Worm (Caenorhabditis elegans): ENCODE measurements around the gene prx-3.

Gene prx-3

DNA sequence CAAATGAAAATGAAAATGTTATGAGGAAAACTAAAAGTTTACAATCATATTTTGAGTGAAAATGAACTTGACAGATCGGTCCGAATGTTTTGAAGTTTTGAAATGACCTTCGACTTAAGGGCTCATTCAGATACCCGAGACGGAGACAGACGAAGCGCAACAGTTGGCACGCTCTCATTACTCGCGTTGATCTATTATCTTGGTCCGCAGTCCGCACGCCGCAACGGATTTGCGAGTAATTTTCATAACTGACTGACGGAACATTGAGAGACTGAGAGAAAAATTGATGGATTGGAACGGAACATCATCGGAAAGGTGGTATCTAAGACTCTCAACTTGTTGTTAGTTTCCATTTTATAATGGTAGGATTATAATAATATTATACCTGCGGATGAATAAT, 33.2 kb upstream of the prx-3 start:
- no peak for TF ChIP-seq aly-1 (tag; optimal IDR thresholded peaks at IDR 0.05)
- no peak for TF ChIP-seq sea-1 (GFP tag; conservative IDR thresholded peaks at IDR 0.05)
- no peak for TF ChIP-seq flt-1 (GFP tag; IDR thresholded peaks at IDR 0.05)
- TF ChIP-seq hnd-1 (tag; optimal IDR thresholded peaks at IDR 0.05), result no peak
- TF ChIP-seq hmbx-1 (tag; optimal IDR thresholded peaks at IDR 0.05), result no peak
- TF ChIP-seq F13C5.2 (tag; optimal IDR thresholded peaks at IDR 0.05), result no peak
- TF ChIP-seq scrt-1 (GFP tag; IDR thresholded peaks at IDR 0.05), result no peak
- no peak for TF ChIP-seq ets-7 (tag; optimal IDR thresholded peaks at IDR 0.05)
- no peak for TF ChIP-seq tbx-37 (GFP tag; conservative IDR thresholded peaks at IDR 0.05)
- TF ChIP-seq tra-4 (tag; optimal IDR thresholded peaks at IDR 0.05), result no peak
- no peak for TF ChIP-seq tbx-11 (GFP tag; IDR thresholded peaks at IDR 0.05)
- TF ChIP-seq hmg-4 (GFP tag; optimal IDR thresholded peaks at IDR 0.05), result no peak
- no peak for TF ChIP-seq pes-1 (GFP tag; IDR thresholded peaks at IDR 0.05)
- TF ChIP-seq ceh-13 (GFP tag; optimal IDR thresholded peaks at IDR 0.05), result no peak
- no peak for TF ChIP-seq ama-1 (optimal IDR thresholded peaks at IDR 0.05)
- TF ChIP-seq B0310.2 (tag; optimal IDR thresholded peaks at IDR 0.05), result no peak
- TF ChIP-seq ceh-36 (tag; optimal IDR thresholded peaks at IDR 0.05), result no peak

DNA sequence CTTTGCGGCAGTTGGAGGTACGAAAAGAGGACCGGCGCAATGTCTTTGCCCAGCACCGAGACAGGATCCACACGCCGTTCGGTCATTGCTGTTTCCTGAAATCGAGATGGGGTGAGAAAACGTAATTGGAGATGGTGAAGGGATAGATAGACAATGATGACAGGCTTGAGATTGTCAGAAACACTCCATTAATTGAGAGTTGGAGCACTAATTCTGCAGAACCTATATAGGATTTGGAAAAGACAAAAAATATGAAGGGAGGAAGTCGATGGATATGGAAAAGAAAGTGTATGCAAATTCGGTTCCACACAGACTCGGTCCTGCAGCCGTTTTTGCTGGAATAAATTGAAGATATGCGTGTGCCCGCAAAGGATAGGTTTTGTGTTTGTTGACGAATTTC, 25.5 kb upstream of the prx-3 start, which contains the start of gene Y72A10A.1:
TSS of gene Y72A10A.1 (minus strand) at position 101 of the 400 bp plus-strand sequence.
- TF ChIP-seq tra-4 (tag; optimal IDR thresholded peaks at IDR 0.05), result no peak
- no peak for TF ChIP-seq tbx-37 (GFP tag; conservative IDR thresholded peaks at IDR 0.05)
- no peak for TF ChIP-seq ama-1 (optimal IDR thresholded peaks at IDR 0.05)
- no peak for TF ChIP-seq ceh-13 (GFP tag; optimal IDR thresholded peaks at IDR 0.05)
- TF ChIP-seq hmbx-1 (tag; optimal IDR thresholded peaks at IDR 0.05), result no peak
- no peak for TF ChIP-seq scrt-1 (GFP tag; IDR thresholded peaks at IDR 0.05)
- TF ChIP-seq tbx-11 (GFP tag; IDR thresholded peaks at IDR 0.05), result no peak
- TF ChIP-seq flt-1 (GFP tag; IDR thresholded peaks at IDR 0.05), result no peak
- TF ChIP-seq hnd-1 (tag; optimal IDR thresholded peaks at IDR 0.05), result no peak
- no peak for TF ChIP-seq sea-1 (GFP tag; conservative IDR thresholded peaks at IDR 0.05)
- no peak for TF ChIP-seq F13C5.2 (tag; optimal IDR thresholded peaks at IDR 0.05)
- TF ChIP-seq ets-7 (tag; optimal IDR thresholded peaks at IDR 0.05), result no peak
- no peak for TF ChIP-seq pes-1 (GFP tag; IDR thresholded peaks at IDR 0.05)
- no peak for TF ChIP-seq B0310.2 (tag; optimal IDR thresholded peaks at IDR 0.05)
- TF ChIP-seq aly-1 (tag; optimal IDR thresholded peaks at IDR 0.05), result no peak
- TF ChIP-seq hmg-4 (GFP tag; optimal IDR thresholded peaks at IDR 0.05), result no peak

DNA sequence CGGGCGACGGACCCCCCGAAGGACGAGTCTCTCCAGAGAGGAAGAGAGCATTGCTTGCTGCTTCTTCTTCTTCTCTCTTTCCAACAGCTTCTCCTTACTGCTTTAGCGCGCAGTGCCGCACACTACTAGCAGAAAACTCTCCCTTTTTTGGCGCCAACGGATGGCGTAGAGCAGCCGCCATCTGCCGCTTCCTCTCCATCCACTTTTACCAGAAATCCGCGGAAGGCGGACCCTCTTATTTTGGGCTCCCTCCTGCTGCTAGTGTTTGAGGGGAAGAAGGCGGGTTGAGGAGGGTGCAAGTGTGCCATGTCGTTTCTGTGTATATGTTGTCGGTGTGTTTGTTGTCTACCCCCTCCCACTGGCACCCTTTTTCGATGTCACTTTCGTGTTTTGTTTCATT, 21.7 kb upstream of the prx-3 start:
- peak; percentile 37 for TF ChIP-seq F13C5.2 (tag; optimal IDR thresholded peaks at IDR 0.05)
- TF ChIP-seq ceh-13 (GFP tag; optimal IDR thresholded peaks at IDR 0.05), result no peak
- no peak for TF ChIP-seq tbx-11 (GFP tag; IDR thresholded peaks at IDR 0.05)
- TF ChIP-seq aly-1 (tag; optimal IDR thresholded peaks at IDR 0.05), result no peak
- no peak for TF ChIP-seq ama-1 (optimal IDR thresholded peaks at IDR 0.05)
- TF ChIP-seq hmg-4 (GFP tag; optimal IDR thresholded peaks at IDR 0.05), result peak; percentile 35
- no peak for TF ChIP-seq sea-1 (GFP tag; conservative IDR thresholded peaks at IDR 0.05)
- no peak for TF ChIP-seq ceh-36 (tag; optimal IDR thresholded peaks at IDR 0.05)
- no peak for TF ChIP-seq tbx-37 (GFP tag; conservative IDR thresholded peaks at IDR 0.05)
- no peak for TF ChIP-seq scrt-1 (GFP tag; IDR thresholded peaks at IDR 0.05)
- TF ChIP-seq pes-1 (GFP tag; IDR thresholded peaks at IDR 0.05), result no peak
- no peak for TF ChIP-seq hnd-1 (tag; optimal IDR thresholded peaks at IDR 0.05)
- TF ChIP-seq hmbx-1 (tag; optimal IDR thresholded peaks at IDR 0.05), result no peak
- no peak for TF ChIP-seq ets-7 (tag; optimal IDR thresholded peaks at IDR 0.05)
- TF ChIP-seq B0310.2 (tag; optimal IDR thresholded peaks at IDR 0.05), result no peak
- TF ChIP-seq tra-4 (tag; optimal IDR thresholded peaks at IDR 0.05), result no peak
- no peak for TF ChIP-seq flt-1 (GFP tag; IDR thresholded peaks at IDR 0.05)

- TF ChIP-seq ceh-36 (tag; optimal IDR thresholded peaks at IDR 0.05), result no peak
- TF ChIP-seq ama-1 (optimal IDR thresholded peaks at IDR 0.05), result no peak
- TF ChIP-seq hnd-1 (tag; optimal IDR thresholded peaks at IDR 0.05), result no peak
- no peak for TF ChIP-seq ceh-13 (GFP tag; optimal IDR thresholded peaks at IDR 0.05)
- TF ChIP-seq B0310.2 (tag; optimal IDR thresholded peaks at IDR 0.05), result no peak
- TF ChIP-seq hmbx-1 (tag; optimal IDR thresholded peaks at IDR 0.05), result no peak
- TF ChIP-seq tbx-11 (GFP tag; IDR thresholded peaks at IDR 0.05), result no peak
- no peak for TF ChIP-seq F13C5.2 (tag; optimal IDR thresholded peaks at IDR 0.05)
- no peak for TF ChIP-seq sea-1 (GFP tag; conservative IDR thresholded peaks at IDR 0.05)
- no peak for TF ChIP-seq hmg-4 (GFP tag; optimal IDR thresholded peaks at IDR 0.05)
- TF ChIP-seq ets-7 (tag; optimal IDR thresholded peaks at IDR 0.05), result no peak
- TF ChIP-seq pes-1 (GFP tag; IDR thresholded peaks at IDR 0.05), result no peak
- TF ChIP-seq scrt-1 (GFP tag; IDR thresholded peaks at IDR 0.05), result no peak
- TF ChIP-seq tbx-37 (GFP tag; conservative IDR thresholded peaks at IDR 0.05), result no peak
- TF ChIP-seq flt-1 (GFP tag; IDR thresholded peaks at IDR 0.05), result no peak
- no peak for TF ChIP-seq tra-4 (tag; optimal IDR thresholded peaks at IDR 0.05)
- TF ChIP-seq aly-1 (tag; optimal IDR thresholded peaks at IDR 0.05), result no peak
Measured at ce11 chrX:6129277-6129676, 16.6 kb upstream of the prx-3 start.

- TF ChIP-seq tra-4 (tag; optimal IDR thresholded peaks at IDR 0.05), result no peak
- no peak for TF ChIP-seq pes-1 (GFP tag; IDR thresholded peaks at IDR 0.05)
- no peak for TF ChIP-seq aly-1 (tag; optimal IDR thresholded peaks at IDR 0.05)
- TF ChIP-seq hmg-4 (GFP tag; optimal IDR thresholded peaks at IDR 0.05), result no peak
- no peak for TF ChIP-seq ama-1 (optimal IDR thresholded peaks at IDR 0.05)
- TF ChIP-seq B0310.2 (tag; optimal IDR thresholded peaks at IDR 0.05), result no peak
- TF ChIP-seq scrt-1 (GFP tag; IDR thresholded peaks at IDR 0.05), result no peak
- no peak for TF ChIP-seq ceh-36 (tag; optimal IDR thresholded peaks at IDR 0.05)
Measured at ce11 chrX:6128773-6129172, 16.1 kb upstream of the prx-3 start.

- peak; percentile 37 for TF ChIP-seq F13C5.2 (tag; optimal IDR thresholded peaks at IDR 0.05)
- TF ChIP-seq tbx-37 (GFP tag; conservative IDR thresholded peaks at IDR 0.05), result no peak
Measured at ce11 chrX:6128225-6128686, 15.5 kb upstream of the prx-3 start, which contains the start of gene C15H9.9. Gene C15H9.9, minus strand, starts transcription at chrX:6128275.

ce11 chrX:6122026-6122425, 9.3 kb upstream of the prx-3 start, which contains the start of gene nnt-1:
Gene nnt-1, plus strand, starts transcription at chrX:6122311.
- TF ChIP-seq F13C5.2 (tag; optimal IDR thresholded peaks at IDR 0.05) (no peak), sea-1 (GFP tag; conservative IDR thresholded peaks at IDR 0.05) (no peak), ceh-36 (tag; optimal IDR thresholded peaks at IDR 0.05) (no peak), aly-1 (tag; optimal IDR thresholded peaks at IDR 0.05) (no peak), flt-1 (GFP tag; IDR thresholded peaks at IDR 0.05) (no peak), tbx-37 (GFP tag; conservative IDR thresholded peaks at IDR 0.05) (no peak)

All from whole organism, early embryonic.